Worm (Caenorhabditis elegans): ENCODE results near the gene R08C7.12.

DNA sequence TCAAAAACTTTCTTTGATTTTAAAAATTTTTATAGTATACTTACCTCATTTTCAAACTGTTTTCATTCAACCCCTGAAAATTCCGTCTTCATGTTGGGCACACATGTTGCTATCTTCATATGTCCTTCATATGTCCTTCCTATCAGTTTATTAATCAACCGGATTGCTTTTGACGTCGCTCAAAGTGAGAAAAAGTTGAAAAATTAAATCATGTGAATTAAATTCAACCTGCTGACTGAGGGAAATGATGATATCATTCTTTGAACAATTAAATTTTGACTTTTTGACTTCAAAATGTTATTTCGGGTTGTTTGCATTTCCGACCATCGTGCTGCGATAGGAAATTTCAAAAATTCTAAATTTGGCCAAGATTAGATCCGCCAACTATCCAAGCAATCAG is 35.0 kb downstream of the R08C7.12 start:
- TF ChIP-seq tra-4 (tag; optimal IDR thresholded peaks at IDR 0.05) (no peak), ama-1 (optimal IDR thresholded peaks at IDR 0.05) (no peak), F13C5.2 (tag; optimal IDR thresholded peaks at IDR 0.05) (no peak), hnd-1 (tag; optimal IDR thresholded peaks at IDR 0.05) (no peak), sea-1 (GFP tag; conservative IDR thresholded peaks at IDR 0.05) (no peak), hmg-4 (GFP tag; optimal IDR thresholded peaks at IDR 0.05) (no peak), pes-1 (GFP tag; IDR thresholded peaks at IDR 0.05) (no peak), tbx-37 (GFP tag; conservative IDR thresholded peaks at IDR 0.05) (no peak)

Measured in whole organism, early embryonic.